Worm (Caenorhabditis elegans): ENCODE measurements around the gene C35D10.3.

C35D10.3 gene

ce11 chrIII:4912317-4912716 is 43.6 kb downstream of the C35D10.3 start, which contains the start of the genes F26F4.9 and cee-1 (continued):
- TF ChIP-seq F55B11.4 (tag; optimal IDR thresholded peaks at IDR 0.05; ENCODE audit: borderline replicate concordance, insufficient read depth) (no peak), attf-6 (GFP tag; IDR thresholded peaks at IDR 0.05) (no peak), mes-4 (tag; optimal IDR thresholded peaks at IDR 0.05) (no peak), rec-8 (tag; optimal IDR thresholded peaks at IDR 0.05) (peak in 1 of 2 experiments; percentile 53), xnd-1 (tag; optimal IDR thresholded peaks at IDR 0.05) (no peak), cebp-1 (GFP tag; IDR thresholded peaks at IDR 0.05) (no peak), cebp-1 (tag; optimal IDR thresholded peaks at IDR 0.05) (peak; percentile 24), nhr-27 (tag; optimal IDR thresholded peaks at IDR 0.05) (no peak), dpl-1 (GFP tag; optimal IDR thresholded peaks at IDR 0.05) (no peak), tbp1 (GFP tag; optimal IDR thresholded peaks at IDR 0.05) (no peak), attf-3 (GFP tag; conservative IDR thresholded peaks at IDR 0.05) (no peak), ZK185.1 (tag; optimal IDR thresholded peaks at IDR 0.05; ENCODE audit: poor library complexity, severe bottlenecking) (peak; percentile 76), K11D2.4 (GFP tag; IDR thresholded peaks at IDR 0.05) (no peak), chd-7 (tag; optimal IDR thresholded peaks at IDR 0.05) (no peak), egl-44 (GFP tag; IDR thresholded peaks at IDR 0.05) (no peak), T26A5.8 (tag; optimal IDR thresholded peaks at IDR 0.05) (no peak), ztf-26 (tag; optimal IDR thresholded peaks at IDR 0.05) (no peak), lir-1 (GFP tag; conservative IDR thresholded peaks at IDR 0.05) (no peak), sea-2 (GFP tag; IDR thresholded peaks at IDR 0.05) (no peak), atf-7 (tag; optimal IDR thresholded peaks at IDR 0.05) (no peak), hmg-1.2 (GFP tag; IDR thresholded peaks at IDR 0.05) (no peak), egl-18 (GFP tag; IDR thresholded peaks at IDR 0.05) (no peak), hlh-26 (GFP tag; conservative IDR thresholded peaks at IDR 0.05) (no peak), snpc-4 (GFP tag; optimal IDR thresholded peaks at IDR 0.05) (no peak), snpc-4 (tag; optimal IDR thresholded peaks at IDR 0.05) (no peak), ztf-22 (GFP tag; optimal IDR thresholded peaks at IDR 0.05) (no peak), cebp-2 (GFP tag; IDR thresholded peaks at IDR 0.05) (no peak), fkh-3 (tag; optimal IDR thresholded peaks at IDR 0.05) (no peak), lin-35 (GFP tag; optimal IDR thresholded peaks at IDR 0.05) (peak in 1 of 3 experiments; percentile 63), B0261.1 (tag; optimal IDR thresholded peaks at IDR 0.05) (no peak), bed-1 (GFP tag; IDR thresholded peaks at IDR 0.05) (no peak), snpc-3.4 (tag; optimal IDR thresholded peaks at IDR 0.05) (no peak), T07F8.4 (tag; optimal IDR thresholded peaks at IDR 0.05) (no peak), ccch-3 (GFP tag; optimal IDR thresholded peaks at IDR 0.05) (no peak), Y79H2A.3 (GFP tag; conservative IDR thresholded peaks at IDR 0.05) (no peak), mxl-1 (tag; optimal IDR thresholded peaks at IDR 0.05) (no peak), unc-62 (GFP tag; optimal IDR thresholded peaks at IDR 0.05) (no peak), nhr-179 (tag; optimal IDR thresholded peaks at IDR 0.05) (no peak), nfya-1 (tag; optimal IDR thresholded peaks at IDR 0.05; ENCODE audit: borderline replicate concordance, insufficient read depth) (no peak), die-1 (tag; optimal IDR thresholded peaks at IDR 0.05) (no peak), F57A8.1 (GFP tag; optimal IDR thresholded peaks at IDR 0.05) (no peak), Y95B8A.8 (GFP tag; IDR thresholded peaks at IDR 0.05) (no peak), B0035.1 (tag; optimal IDR thresholded peaks at IDR 0.05) (no peak), hmg-20 (GFP tag; IDR thresholded peaks at IDR 0.05) (no peak), nhr-90 (tag; optimal IDR thresholded peaks at IDR 0.05) (no peak), repo-1 (tag; optimal IDR thresholded peaks at IDR 0.05) (no peak), madf-10 (tag; optimal IDR thresholded peaks at IDR 0.05) (no peak), ama-1 (optimal IDR thresholded peaks at IDR 0.05) (no peak), ama-1 (GFP tag; optimal IDR thresholded peaks at IDR 0.05) (no peak), hrde-1 (tag; optimal IDR thresholded peaks at IDR 0.05; ENCODE audit: borderline replicate concordance) (no peak)

Data from whole organism, young adult.